Fruit fly (Drosophila melanogaster): ENCODE results near the gene MED10.

DNA sequence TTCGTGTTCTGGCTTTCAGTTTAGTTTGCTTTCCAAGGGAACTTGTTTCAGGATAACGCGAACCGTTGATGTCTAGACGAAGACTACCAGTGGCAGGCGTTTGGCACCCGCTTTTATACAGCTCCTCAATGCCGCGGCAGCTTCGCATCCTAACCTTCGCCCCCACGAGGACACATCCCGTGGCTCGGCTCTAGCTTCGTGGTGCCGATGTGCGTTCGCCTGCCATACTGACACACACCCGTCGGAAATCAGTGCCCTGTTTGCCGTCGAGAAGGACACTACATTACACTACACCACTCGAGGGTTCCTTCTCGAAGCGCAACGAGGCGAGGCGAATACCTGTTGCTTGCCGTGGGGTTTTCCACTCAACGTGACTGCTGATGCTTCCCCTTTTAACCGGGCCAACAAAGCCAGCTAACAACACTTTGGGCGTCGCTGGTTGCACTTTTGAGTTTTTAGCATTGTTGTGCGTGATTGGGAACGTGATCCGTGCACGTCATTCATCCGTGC is 25.3 kb downstream of the MED10 start, which contains the start of gene CG13054:
- no peak for TF ChIP-seq CG3281 (GFP tag; optimal IDR thresholded peaks at IDR 0.05)
- no peak for TF ChIP-seq B-H1 (GFP tag; IDR thresholded peaks at IDR 0.05)
- 0 out of 3 replicates have a peak, but pooled peaks have one; percentile 25 for TF ChIP-seq Dbx (GFP tag; IDR thresholded peaks at IDR 0.05)
- TF ChIP-seq CG5245 (GFP tag; optimal IDR thresholded peaks at IDR 0.05), result no peak
- no peak for TF ChIP-seq Usf (GFP tag; optimal IDR thresholded peaks at IDR 0.05)

Data from whole organism, embryonic.